Fruit fly (Drosophila melanogaster): Measurements from ENCODE around the gene kto.

kto gene

DNA sequence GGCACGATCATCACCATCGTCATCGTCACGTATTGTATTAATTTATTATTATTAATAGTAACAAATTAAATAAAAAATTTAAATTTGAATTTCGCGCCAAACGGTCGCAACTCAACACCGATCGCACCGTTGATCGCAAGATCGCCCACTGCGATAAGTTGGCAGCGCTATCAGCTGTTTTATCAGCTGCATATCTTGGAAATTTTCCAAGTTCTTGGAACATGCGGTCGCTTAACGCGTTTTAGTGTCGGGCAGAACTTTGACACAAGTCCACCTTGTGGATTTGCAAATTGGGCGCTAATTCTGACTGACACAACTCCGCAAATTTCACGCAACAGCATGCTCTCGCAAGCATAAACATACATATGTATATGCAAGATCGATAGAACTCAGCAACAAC, 24.8 kb downstream of the kto start:
- TF ChIP-seq Abd-B (GFP tag; optimal IDR thresholded peaks at IDR 0.05) (no peak), Sp1 (GFP tag; optimal IDR thresholded peaks at IDR 0.05) (no peak), fru (GFP tag; optimal IDR thresholded peaks at IDR 0.05) (no peak), dmrt93B (GFP tag; optimal IDR thresholded peaks at IDR 0.05) (no peak), usp (GFP tag; optimal IDR thresholded peaks at IDR 0.05) (no peak), Dif (GFP tag; optimal IDR thresholded peaks at IDR 0.05; ENCODE audit: partially characterized antibody) (peak; percentile 5), Hr83 (GFP tag; optimal IDR thresholded peaks at IDR 0.05; ENCODE audit: poor library complexity, severe bottlenecking) (peak; percentile 38), h (GFP tag; optimal IDR thresholded peaks at IDR 0.05) (peak; percentile 23), Myc (optimal IDR thresholded peaks at IDR 0.05) (peak; percentile 37), Jra (GFP tag; optimal IDR thresholded peaks at IDR 0.05) (no peak), ey (GFP tag; optimal IDR thresholded peaks at IDR 0.05) (no peak), sage (GFP tag; optimal IDR thresholded peaks at IDR 0.05) (peak; percentile 23), woc (GFP tag; optimal IDR thresholded peaks at IDR 0.05) (no peak), brk (GFP tag; optimal IDR thresholded peaks at IDR 0.05) (no peak), N (GFP tag; optimal IDR thresholded peaks at IDR 0.05) (no peak), Vsx2 (GFP tag; optimal IDR thresholded peaks at IDR 0.05; ENCODE audit: partially characterized antibody) (no peak), GATAd (GFP tag; optimal IDR thresholded peaks at IDR 0.05) (no peak), pan (optimal IDR thresholded peaks at IDR 0.05) (no peak), dl (GFP tag; optimal IDR thresholded peaks at IDR 0.05; ENCODE audit: insufficient read depth in 1 of 2, partially characterized antibody in 2 of 2) (no peak), psq (GFP tag; optimal IDR thresholded peaks at IDR 0.05) (peak; percentile 11), Rel (GFP tag; optimal IDR thresholded peaks at IDR 0.05) (no peak), Rel (tag; optimal IDR thresholded peaks at IDR 0.05) (peak; percentile 16), Hr78 (GFP tag; optimal IDR thresholded peaks at IDR 0.05) (no peak), rgr (GFP tag; optimal IDR thresholded peaks at IDR 0.05) (peak; percentile 25)

- no peak for TF ChIP-seq Abd-B (GFP tag; optimal IDR thresholded peaks at IDR 0.05)
- TF ChIP-seq dmrt93B (GFP tag; optimal IDR thresholded peaks at IDR 0.05), result no peak
- no peak for TF ChIP-seq h (GFP tag; optimal IDR thresholded peaks at IDR 0.05)
- TF ChIP-seq Dif (GFP tag; optimal IDR thresholded peaks at IDR 0.05; ENCODE audit: partially characterized antibody), result no peak
- TF ChIP-seq jim (GFP tag; optimal IDR thresholded peaks at IDR 0.05), result no peak
- TF ChIP-seq Vsx2 (GFP tag; optimal IDR thresholded peaks at IDR 0.05; ENCODE audit: partially characterized antibody), result no peak
- TF ChIP-seq Sp1 (GFP tag; optimal IDR thresholded peaks at IDR 0.05), result no peak
Measured at dm6 chr3L:19867238-19867637, 30.8 kb downstream of the kto start.

dm6 chr3L:19869698-19870097, 33.3 kb downstream of the kto start:
- TF ChIP-seq sage (GFP tag; optimal IDR thresholded peaks at IDR 0.05) (no peak), OdsH (GFP tag; optimal IDR thresholded peaks at IDR 0.05) (peak; percentile 37), pan (optimal IDR thresholded peaks at IDR 0.05) (no peak), CG32264 (GFP tag; optimal IDR thresholded peaks at IDR 0.05) (no peak), usp (GFP tag; optimal IDR thresholded peaks at IDR 0.05) (no peak), fru (GFP tag; optimal IDR thresholded peaks at IDR 0.05) (peak; percentile 41), rgr (GFP tag; optimal IDR thresholded peaks at IDR 0.05) (peak; percentile 36), Mio (GFP tag; optimal IDR thresholded peaks at IDR 0.05) (no peak), Sp1 (GFP tag; optimal IDR thresholded peaks at IDR 0.05) (no peak), N (GFP tag; optimal IDR thresholded peaks at IDR 0.05) (no peak), foxo (GFP tag; optimal IDR thresholded peaks at IDR 0.05) (peak in 1 of 2 experiments; percentile 48), Dfd (GFP tag; optimal IDR thresholded peaks at IDR 0.05) (no peak), lola (GFP tag; optimal IDR thresholded peaks at IDR 0.05) (no peak), GATAd (GFP tag; optimal IDR thresholded peaks at IDR 0.05) (no peak), brk (GFP tag; optimal IDR thresholded peaks at IDR 0.05) (no peak), dsf (GFP tag; optimal IDR thresholded peaks at IDR 0.05; ENCODE audit: borderline replicate concordance) (no peak), jim (GFP tag; optimal IDR thresholded peaks at IDR 0.05) (no peak), Dif (GFP tag; optimal IDR thresholded peaks at IDR 0.05; ENCODE audit: partially characterized antibody) (no peak), h (GFP tag; optimal IDR thresholded peaks at IDR 0.05) (peak; percentile 52), tai (GFP tag; optimal IDR thresholded peaks at IDR 0.05) (no peak), CG9705 (GFP tag; optimal IDR thresholded peaks at IDR 0.05) (no peak), Hr83 (GFP tag; optimal IDR thresholded peaks at IDR 0.05; ENCODE audit: poor library complexity, severe bottlenecking) (no peak), CrebA (GFP tag; optimal IDR thresholded peaks at IDR 0.05; ENCODE audit: borderline replicate concordance) (no peak), Vsx2 (GFP tag; optimal IDR thresholded peaks at IDR 0.05; ENCODE audit: partially characterized antibody) (no peak), Rel (GFP tag; optimal IDR thresholded peaks at IDR 0.05) (no peak), Rel (tag; optimal IDR thresholded peaks at IDR 0.05) (peak; percentile 95), Myc (optimal IDR thresholded peaks at IDR 0.05) (no peak), Hr78 (GFP tag; optimal IDR thresholded peaks at IDR 0.05) (no peak), Jra (GFP tag; optimal IDR thresholded peaks at IDR 0.05) (no peak), Abd-B (GFP tag; optimal IDR thresholded peaks at IDR 0.05) (no peak), dmrt93B (GFP tag; optimal IDR thresholded peaks at IDR 0.05) (no peak), psq (GFP tag; optimal IDR thresholded peaks at IDR 0.05) (peak; percentile 19), ey (GFP tag; optimal IDR thresholded peaks at IDR 0.05) (peak; percentile 15), br (GFP tag; optimal IDR thresholded peaks at IDR 0.05) (peak; percentile 28), dl (GFP tag; optimal IDR thresholded peaks at IDR 0.05; ENCODE audit: insufficient read depth in 1 of 2, partially characterized antibody in 2 of 2) (no peak), Hnf4 (GFP tag; optimal IDR thresholded peaks at IDR 0.05) (no peak), sv (GFP tag; optimal IDR thresholded peaks at IDR 0.05) (no peak), woc (GFP tag; optimal IDR thresholded peaks at IDR 0.05) (no peak), HLH106 (tag; optimal IDR thresholded peaks at IDR 0.05) (no peak)
